Worm (Caenorhabditis elegans) whole organism, early embryonic: ENCODE results near the gene smf-2.

Experiments
- B0310.2 ChIP-seq: sonication (generic microtip); optimal IDR thresholded peaks from 2 replicates; lab custom pipeline; 2016; ENCODE audit warnings: mild to moderate bottlenecking, missing genetic modification characterization, missing compliant biosample characterization
- F13C5.2 ChIP-seq: sonication (generic microtip); optimal IDR thresholded peaks from 2 replicates; lab custom pipeline; 2017; ENCODE audit warnings: mild to moderate bottlenecking, missing genetic modification characterization, inconsistent platforms, missing compliant biosample characterization
- aly-1 ChIP-seq: sonication (generic microtip); optimal IDR thresholded peaks from 2 replicates; lab custom pipeline; 2016; ENCODE audit warnings: missing genetic modification characterization, missing compliant biosample characterization
- ama-1 ChIP-seq: fragments of 150-350 bp; optimal IDR thresholded peaks from 2 replicates; lab custom pipeline; 2014
- ceh-13 ChIP-seq: fragments of 200-800 bp; sonication (Bioruptor generic); optimal IDR thresholded peaks from 2 replicates; lab custom pipeline; 2018; ENCODE audit warnings: mild to moderate bottlenecking, missing genetic modification characterization, missing compliant biosample characterization
- ceh-36 ChIP-seq: sonication (generic microtip); optimal IDR thresholded peaks from 2 replicates; lab custom pipeline; 2016; ENCODE audit warnings: missing genetic modification characterization, inconsistent platforms, missing compliant biosample characterization
- ets-7 ChIP-seq: sonication (generic microtip); optimal IDR thresholded peaks from 2 replicates; lab custom pipeline; 2016; ENCODE audit warnings: missing genotype, missing genetic modification characterization, missing compliant biosample characterization
- flt-1 ChIP-seq: fragments of 200-800 bp; sonication (Bioruptor generic); IDR thresholded peaks from 2 replicates; pipeline ENCODE4 v1.3.6; 2022; ENCODE audit warnings: missing genetic modification characterization, missing compliant biosample characterization
- hmbx-1 ChIP-seq: sonication (generic microtip); optimal IDR thresholded peaks from 2 replicates; lab custom pipeline; 2016; ENCODE audit warnings: mild to moderate bottlenecking, missing genetic modification characterization, missing compliant biosample characterization
- hmg-4 ChIP-seq: fragments of 200-800 bp; sonication (Bioruptor generic); optimal IDR thresholded peaks from 2 replicates; lab custom pipeline; 2018; ENCODE audit warnings: mild to moderate bottlenecking, missing genetic modification characterization, missing compliant biosample characterization
- hnd-1 ChIP-seq: sonication (generic microtip); optimal IDR thresholded peaks from 2 replicates; lab custom pipeline; 2016; ENCODE audit warnings: missing genetic modification characterization, missing compliant biosample characterization
- pes-1 ChIP-seq: fragments of 200-800 bp; sonication (Bioruptor generic); IDR thresholded peaks from 2 replicates; pipeline ENCODE4 v1.3.6; 2022; ENCODE audit warnings: missing genetic modification reagents, missing genetic modification characterization, missing compliant biosample characterization
- scrt-1 ChIP-seq: fragments of 200-800 bp; sonication (Bioruptor generic); IDR thresholded peaks from 2 replicates; pipeline ENCODE4 v1.3.6; 2022; ENCODE audit warnings: missing genetic modification characterization, missing compliant biosample characterization
- sea-1 ChIP-seq: fragments of 200-800 bp; sonication (Bioruptor generic); conservative IDR thresholded peaks from 2 replicates; pipeline ENCODE4 v1.3.6; 2022; ENCODE audit warnings: missing genetic modification characterization, missing compliant biosample characterization
- tbx-11 ChIP-seq: fragments of 200-800 bp; sonication (Bioruptor generic); IDR thresholded peaks from 2 replicates; pipeline ENCODE4 v1.3.6; 2022; ENCODE audit warnings: missing genetic modification characterization, missing compliant biosample characterization
- tbx-37 ChIP-seq: fragments of 200-800 bp; sonication (Bioruptor generic); conservative IDR thresholded peaks from 2 replicates; pipeline ENCODE4 v1.3.6; 2022; ENCODE audit warnings: missing genetic modification reagents, missing genetic modification characterization, missing compliant biosample characterization
- tra-4 ChIP-seq: sonication (generic microtip); optimal IDR thresholded peaks from 2 replicates; lab custom pipeline; 2017; ENCODE audit warnings: missing genetic modification characterization, missing compliant biosample characterization

smf-2 gene

DNA sequence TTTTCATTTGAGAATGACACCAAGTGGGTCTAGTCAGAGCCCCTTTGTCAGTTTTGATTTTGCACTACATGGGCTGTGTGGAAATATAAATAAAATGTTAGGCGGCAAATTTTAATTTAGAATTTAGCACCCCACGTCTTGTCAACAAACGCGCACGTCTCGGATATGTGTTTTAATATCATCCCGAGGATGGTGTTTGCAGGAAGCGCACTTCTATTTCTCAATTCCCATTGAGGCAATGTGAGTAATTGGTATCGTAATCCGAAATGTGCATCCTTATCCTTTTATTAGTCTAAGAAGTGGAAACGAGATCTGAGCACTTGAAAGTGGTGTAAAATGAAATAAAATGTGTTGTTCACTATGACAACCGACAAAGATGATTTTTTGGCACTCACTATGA, 30.7 kb downstream of the smf-2 start:
- no peak for TF ChIP-seq ama-1 (lab: Kevin White, UChicago)

DNA sequence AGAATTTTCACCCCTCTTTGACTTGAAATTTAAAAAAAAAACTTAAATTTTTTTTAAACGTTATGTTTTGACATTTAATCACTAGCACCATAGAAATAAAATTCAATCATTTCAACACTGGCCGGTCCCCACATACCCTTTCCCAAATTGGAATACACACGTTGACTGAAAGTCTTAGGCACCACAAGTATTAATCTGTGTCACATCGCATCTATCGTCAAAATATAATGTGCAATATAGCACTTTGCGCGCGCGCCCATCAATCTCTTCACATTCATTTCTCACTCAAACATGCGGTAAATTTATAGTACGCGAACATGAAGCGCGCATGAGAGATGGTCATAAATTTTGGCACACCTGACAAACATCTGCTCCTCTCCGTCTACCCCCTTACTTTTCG, 31.1 kb downstream of the smf-2 start:
- TF ChIP-seq pes-1 (GFP tag; lab: Robert Waterston, UW): no peak
- no peak for TF ChIP-seq flt-1
- TF ChIP-seq B0310.2: no peak
- TF ChIP-seq hnd-1 (tag; lab: Kevin White, UChicago): no peak

DNA sequence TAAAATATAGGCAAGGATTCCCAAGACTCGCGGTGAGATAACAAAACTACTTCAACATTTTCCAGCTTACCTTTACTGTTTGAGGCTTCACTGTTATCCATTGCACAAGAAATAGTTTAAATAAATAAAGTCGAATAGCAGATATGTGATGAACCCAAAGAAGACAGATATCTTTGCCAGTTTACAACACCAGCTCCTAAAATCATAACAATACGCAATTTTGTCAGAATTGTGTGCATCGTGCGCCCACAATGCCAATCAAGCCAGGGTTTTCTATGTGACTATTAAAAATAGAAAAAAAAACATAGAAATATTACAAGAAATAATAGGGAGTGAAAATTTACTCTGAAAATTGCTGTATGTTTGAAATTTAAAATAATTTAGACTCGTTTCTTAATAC, 35.8 kb downstream of the smf-2 start, which contains the start of gene F38B6.8:
F38B6.8 (minus strand) TSS at position 101 of the 400 bp plus-strand sequence.
- TF ChIP-seq tbx-37 (GFP tag; lab: Robert Waterston, UW) (no peak), B0310.2 (no peak), pes-1 (GFP tag; lab: Robert Waterston, UW) (no peak), sea-1 (no peak), tra-4 (no peak), ceh-13 (GFP tag; lab: Kevin White, UChicago) (no peak), tbx-11 (GFP tag; lab: Robert Waterston, UW) (no peak), F13C5.2 (tag; lab: Kevin White, UChicago) (no peak), scrt-1 (GFP tag; lab: Robert Waterston, UW) (no peak), aly-1 (tag; lab: Kevin White, UChicago) (no peak), flt-1 (no peak)

DNA sequence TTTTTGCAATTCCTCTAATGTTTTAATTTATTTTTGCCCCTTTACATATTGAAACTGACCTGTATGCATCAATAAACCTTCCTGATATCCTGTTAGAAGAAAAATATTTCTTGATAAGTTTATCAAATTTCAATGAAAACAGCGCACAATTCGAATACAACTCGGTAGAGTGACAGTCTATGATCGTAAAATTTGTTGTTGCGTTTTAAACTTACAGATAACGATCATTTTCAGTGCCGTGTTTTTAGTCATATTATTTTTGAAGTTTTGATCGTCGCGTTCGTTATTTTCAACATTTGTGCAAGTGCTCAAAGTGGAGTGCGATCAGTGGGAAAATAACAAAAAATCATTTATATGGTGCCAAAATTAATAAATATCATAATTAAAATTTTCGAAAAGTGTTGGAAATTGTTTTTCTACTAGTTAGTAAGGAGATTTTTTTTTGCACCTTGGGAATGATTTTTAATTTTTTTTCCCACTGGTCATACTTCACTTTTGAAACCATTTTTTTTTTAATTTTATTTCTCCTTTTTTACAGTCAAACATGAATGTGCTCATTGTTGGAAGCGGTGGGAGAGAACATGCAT, 44.1 kb downstream of the smf-2 start, which contains the start of gene F38B6.4:
F38B6.4 (plus strand) TSS at position 537 of the 587 bp plus-strand sequence.
- TF ChIP-seq aly-1 (tag; lab: Kevin White, UChicago): no peak
- TF ChIP-seq scrt-1 (GFP tag; lab: Robert Waterston, UW): no peak
- TF ChIP-seq ceh-36 (tag; lab: Kevin White, UChicago): no peak

DNA sequence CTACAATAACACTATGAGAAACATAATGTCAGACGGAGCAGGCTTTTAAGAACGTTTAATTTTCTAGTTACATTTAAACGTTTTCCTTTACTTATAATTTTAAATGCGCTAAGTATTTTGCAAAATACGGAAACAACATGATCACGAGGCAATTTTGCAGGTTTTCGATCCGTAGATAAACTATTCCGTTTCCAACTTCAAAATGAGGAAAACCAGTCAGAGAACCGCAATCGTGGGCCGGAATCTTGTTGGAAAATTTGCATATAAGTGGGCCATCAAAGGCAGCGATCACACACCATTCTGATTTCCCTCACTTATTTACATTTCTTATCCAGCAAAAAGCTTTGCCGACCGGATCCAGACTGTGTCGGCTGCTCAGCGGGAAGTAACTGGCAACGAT, 46.0 kb downstream of the smf-2 start, which contains the start of gene col-172:
col-172 (plus strand) TSS at position 301 of the 400 bp plus-strand sequence.
- TF ChIP-seq ets-7: no peak

DNA sequence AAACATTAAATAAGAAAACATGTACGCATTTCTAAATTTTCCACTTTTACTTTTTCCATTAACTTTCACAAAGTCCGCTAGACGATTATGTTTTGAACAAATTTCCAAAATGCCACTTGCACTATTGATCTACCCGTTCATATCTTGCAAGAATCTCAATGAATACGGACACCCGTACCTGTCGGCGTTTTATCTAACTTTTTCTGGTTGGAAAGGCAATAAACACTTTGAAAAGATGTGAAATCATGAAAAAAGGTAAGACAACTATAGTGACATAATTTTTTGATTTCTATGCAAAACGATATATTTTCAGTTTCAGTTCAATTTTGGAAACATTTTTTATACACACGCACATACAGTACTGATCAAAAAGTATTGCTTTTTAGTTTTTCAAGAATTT, 46.8 kb downstream of the smf-2 start:
- TF ChIP-seq hmg-4: no peak
- no peak for TF ChIP-seq pes-1 (GFP tag; lab: Robert Waterston, UW)
- no peak for TF ChIP-seq F13C5.2 (tag; lab: Kevin White, UChicago)
- TF ChIP-seq hnd-1 (tag; lab: Kevin White, UChicago): no peak
- TF ChIP-seq ceh-13 (GFP tag; lab: Kevin White, UChicago): no peak
- TF ChIP-seq sea-1: no peak
- no peak for TF ChIP-seq ets-7
- TF ChIP-seq tra-4: no peak

DNA sequence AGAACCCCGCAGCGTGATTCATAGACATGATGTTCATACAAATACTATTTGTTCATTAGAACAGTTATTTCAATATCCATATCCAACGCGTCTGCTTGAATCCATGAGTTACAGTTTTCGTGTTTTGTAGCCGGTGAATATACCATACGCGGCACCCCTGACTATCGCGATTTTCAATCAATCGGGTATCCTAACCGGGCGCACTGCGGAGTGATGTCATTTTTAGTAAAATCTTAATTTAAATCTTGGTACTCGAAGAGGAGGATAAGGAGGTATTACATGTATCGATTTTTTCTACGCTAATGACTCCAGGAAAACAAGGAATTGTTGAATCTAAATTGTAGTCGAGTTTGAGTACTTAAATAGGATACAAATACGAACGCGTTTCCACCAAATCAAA, 49.1 kb downstream of the smf-2 start:
- TF ChIP-seq hmg-4: no peak
- no peak for TF ChIP-seq tra-4

DNA sequence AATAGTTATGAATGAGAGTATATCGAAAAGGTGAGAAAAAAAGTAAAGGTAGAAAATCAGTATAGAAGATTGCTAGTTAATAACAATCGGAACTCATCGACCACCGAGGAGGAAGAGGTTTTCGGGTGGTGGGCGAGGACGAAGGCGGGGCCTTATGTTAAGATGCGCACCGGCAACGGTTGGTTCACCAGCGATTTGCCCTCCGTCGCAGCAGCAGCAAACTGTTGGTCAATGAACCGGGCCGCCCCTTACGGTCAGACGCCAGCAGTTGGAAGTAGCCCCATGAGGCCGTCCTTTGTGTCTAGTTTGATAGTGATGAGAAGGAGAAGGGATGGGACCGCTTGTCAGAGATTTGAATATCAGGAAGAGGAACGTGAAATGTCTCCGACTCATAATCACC, 49.6 kb downstream of the smf-2 start, which contains the start of gene nhr-137:
nhr-137 (minus strand) TSS at position 101 of the 400 bp plus-strand sequence.
- TF ChIP-seq sea-1 (no peak), ama-1 (lab: Kevin White, UChicago) (no peak), hmbx-1 (tag; lab: Kevin White, UChicago) (no peak), B0310.2 (no peak), scrt-1 (GFP tag; lab: Robert Waterston, UW) (no peak), F13C5.2 (tag; lab: Kevin White, UChicago) (no peak), ceh-36 (tag; lab: Kevin White, UChicago) (no peak), tbx-11 (GFP tag; lab: Robert Waterston, UW) (no peak), tbx-37 (GFP tag; lab: Robert Waterston, UW) (no peak), hmg-4 (no peak)

DNA sequence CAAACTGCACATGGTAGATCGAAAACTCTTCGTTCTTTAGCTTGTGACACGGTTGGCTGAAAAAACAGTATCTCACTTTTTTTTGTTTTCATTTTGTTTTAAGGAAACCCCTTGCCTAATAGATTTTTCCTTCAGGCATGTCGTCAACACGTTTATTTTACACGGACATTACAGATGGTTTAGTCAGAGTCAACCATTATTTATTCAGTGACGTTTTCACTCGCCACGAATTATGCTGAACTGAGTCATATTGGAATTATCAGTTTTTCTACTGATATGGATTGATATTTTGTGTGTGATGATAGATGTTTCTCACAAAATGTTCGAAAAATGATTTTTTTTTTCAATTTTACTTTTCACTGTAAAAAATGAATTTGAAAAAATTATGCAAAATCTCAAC, 51.0 kb downstream of the smf-2 start:
- no peak for TF ChIP-seq hmbx-1 (tag; lab: Kevin White, UChicago)
- no peak for TF ChIP-seq ets-7
- no peak for TF ChIP-seq tbx-11 (GFP tag; lab: Robert Waterston, UW)
- no peak for TF ChIP-seq ceh-36 (tag; lab: Kevin White, UChicago)
- TF ChIP-seq aly-1 (tag; lab: Kevin White, UChicago): no peak
